Worm (Caenorhabditis elegans): ENCODE data around the gene ltah-1.2.

DNA sequence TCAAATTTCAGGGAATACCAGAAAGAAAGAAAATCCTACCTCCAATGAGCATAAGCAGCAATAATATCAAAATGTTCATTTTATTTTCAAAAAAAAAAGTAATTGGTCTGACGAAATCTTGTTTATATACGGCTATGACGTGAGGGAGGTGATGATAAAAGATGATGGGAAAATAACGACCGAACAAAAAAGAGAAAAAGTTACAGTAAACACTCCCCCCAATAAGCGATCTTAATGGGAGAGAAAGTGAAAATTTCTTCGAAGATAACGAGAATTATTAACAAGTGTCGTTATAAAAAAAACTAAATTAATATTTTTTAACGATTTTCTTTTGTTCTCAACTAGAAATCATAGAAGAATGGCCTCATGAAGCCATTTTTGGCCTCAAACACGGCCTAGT lies 12.9 kb downstream of the ltah-1.2 start, which contains the start of gene Y37E11B.7:
- no peak for TF ChIP-seq F22D6.2 (tag; optimal IDR thresholded peaks at IDR 0.05)
- TF ChIP-seq unc-130 (GFP tag; optimal IDR thresholded peaks at IDR 0.05), result no peak
- no peak for TF ChIP-seq B0035.1 (tag; optimal IDR thresholded peaks at IDR 0.05)
- no peak for TF ChIP-seq F39B2.1 (GFP tag; IDR thresholded peaks at IDR 0.05)
- TF ChIP-seq die-1 (tag; optimal IDR thresholded peaks at IDR 0.05), result no peak
- TF ChIP-seq nhr-179 (tag; optimal IDR thresholded peaks at IDR 0.05), result no peak
- no peak for TF ChIP-seq nfyb-1 (GFP tag; IDR thresholded peaks at IDR 0.05)
- no peak for TF ChIP-seq hlh-12 (tag; optimal IDR thresholded peaks at IDR 0.05)

Measured in whole organism, young adult.